Fruit fly (Drosophila melanogaster) whole organism, embryonic: ENCODE measurements around the gene sky.

Experiments
- Aef1 ChIP-seq: fragments of 200-800 bp; sonication (Bioruptor generic); IDR thresholded peaks from 3 replicates; pipeline ENCODE4 v1.3.6; 2022; ENCODE audit warnings: missing biosample characterization, missing genetic modification characterization
- Asciz ChIP-seq: fragments of 200-800 bp; sonication (Bioruptor generic); optimal IDR thresholded peaks from 2 replicates; lab custom pipeline; 2017; ENCODE audit warnings: missing biosample characterization, mild to moderate bottlenecking, missing genetic modification characterization, missing genetic modification reagents
- B-H1 ChIP-seq: fragments of 200-800 bp; sonication (Bioruptor generic); IDR thresholded peaks from 3 replicates; pipeline ENCODE4 v1.3.6; 2022; ENCODE audit warnings: missing biosample characterization, missing genetic modification characterization
- CG10147 ChIP-seq: fragments of 200-800 bp; sonication (Bioruptor generic); optimal IDR thresholded peaks from 2 replicates; lab custom pipeline; 2019; ENCODE audit warnings: missing biosample characterization, mild to moderate bottlenecking, missing genetic modification characterization, moderate library complexity
- CG1024 ChIP-seq: fragments of 200-800 bp; sonication (Bioruptor generic); IDR thresholded peaks from 2 replicates; pipeline ENCODE4 v1.3.6; 2022; ENCODE audit warnings: missing biosample characterization, missing genetic modification characterization
- CG10366 ChIP-seq: fragments of 200-800 bp; sonication (Bioruptor generic); IDR thresholded peaks from 2 replicates; pipeline ENCODE4 v1.3.6; 2022; ENCODE audit warnings: missing biosample characterization, missing genetic modification characterization
- CG11504 ChIP-seq: fragments of 200-800 bp; sonication (Bioruptor generic); optimal IDR thresholded peaks from 3 replicates; lab custom pipeline; 2019; ENCODE audit warnings: missing biosample characterization, mild to moderate bottlenecking, missing genetic modification characterization, moderate library complexity
- CG12071 ChIP-seq: fragments of 200-800 bp; sonication (Bioruptor generic); optimal IDR thresholded peaks from 3 replicates; lab custom pipeline; 2018; ENCODE audit warnings: missing biosample characterization, mild to moderate bottlenecking, missing genetic modification characterization
- CG12236 ChIP-seq: fragments of 200-800 bp; sonication (Bioruptor generic); optimal IDR thresholded peaks from 2 replicates; lab custom pipeline; 2016; ENCODE audit warnings: missing biosample characterization, missing genetic modification characterization
- CG17361 ChIP-seq: fragments of 200-800 bp; sonication (Bioruptor generic); IDR thresholded peaks from 3 replicates; pipeline ENCODE4 v1.3.6; 2022; ENCODE audit warnings: missing biosample characterization, missing genetic modification characterization
- CG17385 ChIP-seq: fragments of 200-800 bp; sonication (Bioruptor generic); optimal IDR thresholded peaks from 3 replicates; lab custom pipeline; 2018; ENCODE audit warnings: missing biosample characterization, mild to moderate bottlenecking, missing genetic modification characterization
- CG17829 ChIP-seq: fragments of 200-800 bp; optimal IDR thresholded peaks from 2 replicates; lab custom pipeline; 2019; ENCODE audit warnings: missing biosample characterization, mild to moderate bottlenecking, missing genetic modification characterization, moderate library complexity
- CG30403 ChIP-seq: fragments of 200-800 bp; sonication (Bioruptor generic); optimal IDR thresholded peaks from 3 replicates; lab custom pipeline; 2016; ENCODE audit warnings: missing biosample characterization, missing genetic modification characterization
- CG3065 ChIP-seq: fragments of 200-800 bp; sonication (Bioruptor generic); optimal IDR thresholded peaks from 2 replicates; lab custom pipeline; 2016; ENCODE audit warnings: missing biosample characterization, missing genetic modification characterization
- CG31224 ChIP-seq: fragments of 200-800 bp; sonication (Bioruptor generic); IDR thresholded peaks from 2 replicates; pipeline ENCODE4 v1.3.6; 2022; ENCODE audit warnings: missing biosample characterization, missing genetic modification characterization
- CG33557 ChIP-seq: fragments of 200-800 bp; sonication (Bioruptor generic); optimal IDR thresholded peaks from 2 replicates; lab custom pipeline; 2019; ENCODE audit warnings: missing biosample characterization, mild to moderate bottlenecking, missing genetic modification characterization, moderate library complexity
- CG3407 ChIP-seq: fragments of 200-800 bp; sonication (Bioruptor generic); optimal IDR thresholded peaks from 2 replicates; lab custom pipeline; 2018; ENCODE audit warnings: missing biosample characterization, mild to moderate bottlenecking, missing genetic modification characterization
- CG4282 ChIP-seq: fragments of 200-800 bp; sonication (Bioruptor generic); optimal IDR thresholded peaks from 2 replicates; lab custom pipeline; 2016; ENCODE audit warnings: missing biosample characterization, missing genetic modification characterization
- CG4820 ChIP-seq: fragments of 200-800 bp; sonication (Bioruptor generic); optimal IDR thresholded peaks from 3 replicates; lab custom pipeline; 2016; ENCODE audit warnings: missing biosample characterization, missing genetic modification characterization
- CG5180 ChIP-seq: fragments of 200-800 bp; sonication (Bioruptor generic); optimal IDR thresholded peaks from 3 replicates; lab custom pipeline; 2017; ENCODE audit warnings: missing biosample characterization, missing genetic modification characterization, mild to moderate bottlenecking, moderate library complexity, missing genetic modification reagents
- CG6175 ChIP-seq: fragments of 200-800 bp; sonication (Bioruptor generic); IDR thresholded peaks from 3 replicates; pipeline ENCODE4 v1.3.6; 2022; ENCODE audit warnings: missing biosample characterization, missing genetic modification characterization
- CG8944 ChIP-seq: fragments of 200-800 bp; sonication (Bioruptor generic); optimal IDR thresholded peaks from 3 replicates; lab custom pipeline; 2016; ENCODE audit warnings: missing biosample characterization, missing genetic modification characterization
- CG9727 ChIP-seq: fragments of 200-800 bp; sonication (Bioruptor generic); optimal IDR thresholded peaks from 3 replicates; lab custom pipeline; 2017; ENCODE audit warnings: missing biosample characterization, mild to moderate bottlenecking, missing genetic modification characterization
- CTCF ChIP-seq: fragments of 200-800 bp; sonication (Bioruptor generic); optimal IDR thresholded peaks from 2 replicates; lab custom pipeline; 2017; ENCODE audit warnings: missing biosample characterization, mild to moderate bottlenecking, missing genetic modification characterization, moderate library complexity
- Dbx ChIP-seq: fragments of 200-800 bp; sonication (Bioruptor generic); IDR thresholded peaks from 3 replicates; pipeline ENCODE4 v1.3.6; 2022; ENCODE audit warnings: missing biosample characterization, missing genetic modification characterization
- Fer3 ChIP-seq: fragments of 200-800 bp; sonication (Bioruptor generic); optimal IDR thresholded peaks from 2 replicates; lab custom pipeline; 2018; ENCODE audit warnings: missing biosample characterization, mild to moderate bottlenecking, missing genetic modification characterization, moderate library complexity
- HLH4C ChIP-seq: fragments of 200-800 bp; sonication (Bioruptor generic); IDR thresholded peaks from 3 replicates; pipeline ENCODE4 v1.3.6; 2022; ENCODE audit warnings: missing biosample characterization, missing genetic modification characterization; ENCODE audit not compliant: partially characterized antibody
- HLHmδ ChIP-seq: fragments of 200-800 bp; sonication (Bioruptor generic); optimal IDR thresholded peaks from 2 replicates; lab custom pipeline; 2018; ENCODE audit warnings: missing biosample characterization, mild to moderate bottlenecking, missing genetic modification characterization, moderate library complexity
- Hr51 ChIP-seq, 2 experiments: fragments of 200-800 bp; sonication (Bioruptor generic); optimal IDR thresholded peaks; 2 replicates in 1 of 2; 3 replicates in 1 of 2; lab custom pipeline; 2016 to 2018; ENCODE audit warnings: missing biosample characterization in 2 of 2, missing genetic modification characterization in 2 of 2, mild to moderate bottlenecking in 1 of 2, moderate library complexity in 1 of 2
- Hr78 ChIP-seq, 2 experiments: fragments of 200-800 bp in 1 of 2; fragments of >200 bp in 1 of 2; sonication (Bioruptor generic) in 1 of 2; optimal IDR thresholded peaks; 2 replicates each; lab custom pipeline; 2017 to 2019; ENCODE audit warnings: missing biosample characterization in 2 of 2, missing genetic modification characterization in 2 of 2, mild to moderate bottlenecking in 1 of 2, moderate library complexity in 1 of 2
- MBD-R2 ChIP-seq: fragments of 200-800 bp; sonication (Bioruptor generic); IDR thresholded peaks from 2 replicates; pipeline ENCODE4 v1.3.6; 2022; ENCODE audit warnings: missing biosample characterization, missing genetic modification characterization
- NC2α ChIP-seq: fragments of 200-800 bp; sonication (Bioruptor generic); optimal IDR thresholded peaks from 2 replicates; lab custom pipeline; 2016; ENCODE audit warnings: missing biosample characterization, missing genetic modification characterization
- Rx ChIP-seq: fragments of 200-800 bp; sonication (Bioruptor generic); IDR thresholded peaks from 2 replicates; pipeline ENCODE4 v1.3.6; 2022; ENCODE audit warnings: missing biosample characterization, missing genetic modification characterization
- Tbp ChIP-seq: fragments of >200 bp; optimal IDR thresholded peaks from 2 replicates; lab custom pipeline; 2018; ENCODE audit warnings: missing biosample characterization, missing genetic modification characterization
- aop ChIP-seq: fragments of 200-800 bp; sonication (Bioruptor generic); IDR thresholded peaks from 2 replicates; pipeline ENCODE4 v1.3.6; 2022; ENCODE audit warnings: missing biosample characterization, missing genetic modification characterization
- br ChIP-seq: fragments of >200 bp; optimal IDR thresholded peaks from 2 replicates; lab custom pipeline; 2017
- corto ChIP-seq: fragments of 200-800 bp; sonication (Bioruptor generic); optimal IDR thresholded peaks from 2 replicates; lab custom pipeline; 2016; ENCODE audit warnings: missing biosample characterization, mild to moderate bottlenecking, missing genetic modification characterization, moderate library complexity
- dimm ChIP-seq: fragments of 200-800 bp; sonication (Bioruptor generic); IDR thresholded peaks from 2 replicates; pipeline ENCODE4 v1.3.6; 2022; ENCODE audit warnings: missing biosample characterization, missing genetic modification characterization
- dmrt11E ChIP-seq: fragments of 200-800 bp; sonication (Bioruptor generic); optimal IDR thresholded peaks from 3 replicates; lab custom pipeline; 2018; ENCODE audit warnings: missing biosample characterization, mild to moderate bottlenecking, missing genetic modification characterization, moderate library complexity
- ewg ChIP-seq: fragments of 200-800 bp; sonication (Bioruptor generic); optimal IDR thresholded peaks from 3 replicates; lab custom pipeline; 2017; ENCODE audit warnings: mild to moderate bottlenecking, missing biosample characterization, missing genetic modification reagents, missing genetic modification characterization
- fu2 ChIP-seq: fragments of 200-800 bp; sonication (Bioruptor generic); optimal IDR thresholded peaks from 2 replicates; lab custom pipeline; 2016; ENCODE audit warnings: missing biosample characterization, missing genetic modification characterization
- gem ChIP-seq: fragments of 200-800 bp; sonication (Bioruptor generic); optimal IDR thresholded peaks from 2 replicates; lab custom pipeline; 2019; ENCODE audit warnings: missing biosample characterization, mild to moderate bottlenecking, missing genetic modification characterization, moderate library complexity
- grau ChIP-seq: fragments of 200-800 bp; optimal IDR thresholded peaks from 3 replicates; lab custom pipeline; 2019; ENCODE audit warnings: missing biosample characterization, mild to moderate bottlenecking, missing genetic modification characterization, moderate library complexity
- grn ChIP-seq: fragments of 200-800 bp; sonication (Bioruptor generic); optimal IDR thresholded peaks from 3 replicates; lab custom pipeline; 2017; ENCODE audit warnings: missing biosample characterization, missing genetic modification characterization
- gsb-n ChIP-seq: fragments of 200-800 bp; sonication (Bioruptor generic); optimal IDR thresholded peaks from 3 replicates; lab custom pipeline; 2018; ENCODE audit warnings: missing biosample characterization, mild to moderate bottlenecking, missing genetic modification characterization
- ham ChIP-seq: fragments of 200-800 bp; sonication (Bioruptor generic); IDR thresholded peaks from 2 replicates; pipeline ENCODE4 v1.3.6; 2022; ENCODE audit warnings: missing biosample characterization, missing genetic modification characterization
- her ChIP-seq: fragments of 200-800 bp; sonication (Bioruptor generic); optimal IDR thresholded peaks from 2 replicates; lab custom pipeline; 2016; ENCODE audit warnings: missing biosample characterization, missing genetic modification characterization
- ind ChIP-seq: fragments of 200-800 bp; sonication (Bioruptor generic); optimal IDR thresholded peaks from 3 replicates; lab custom pipeline; 2016; ENCODE audit warnings: missing biosample characterization, missing genetic modification characterization
- luna ChIP-seq: fragments of 200-800 bp; sonication (Bioruptor generic); optimal IDR thresholded peaks from 2 replicates; lab custom pipeline; 2016; ENCODE audit warnings: missing biosample characterization, missing genetic modification characterization
- nmo ChIP-seq: fragments of 200-800 bp; sonication (Bioruptor generic); optimal IDR thresholded peaks from 2 replicates; lab custom pipeline; 2018; ENCODE audit warnings: missing biosample characterization, mild to moderate bottlenecking, missing genetic modification characterization, moderate library complexity
- sug ChIP-seq: fragments of 200-800 bp; optimal IDR thresholded peaks from 2 replicates; lab custom pipeline; 2019; ENCODE audit warnings: missing biosample characterization, mild to moderate bottlenecking, missing genetic modification characterization, moderate library complexity
- tin ChIP-seq: fragments of 200-800 bp; sonication (Bioruptor generic); optimal IDR thresholded peaks from 3 replicates; lab custom pipeline; 2016; ENCODE audit warnings: missing biosample characterization, missing genetic modification characterization
- tx ChIP-seq: fragments of 200-800 bp; sonication (Bioruptor generic); optimal IDR thresholded peaks from 2 replicates; lab custom pipeline; 2016; ENCODE audit warnings: missing biosample characterization, missing genetic modification characterization

Gene sky

dm6 chr2L:20944342-20944741 is 25.6 kb upstream of the sky start (continued):
- TF ChIP-seq Hr78 (GFP tag; optimal IDR thresholded peaks at IDR 0.05; lab: Kevin White, UChicago) (peak in 1 of 2 experiments; percentile 4), CG3065 (GFP tag; lab: Kevin White, UChicago) (no peak), CG9727 (GFP tag; lab: Kevin White, UChicago) (peak; percentile 34), Asciz (GFP tag; lab: Kevin White, UChicago) (peak; percentile 27), CG11504 (tag; lab: Kevin White, UChicago) (peak; percentile 58), CG10366 (GFP tag; lab: Robert Waterston, UW) (peak; percentile 25; the same call in 1 of the 2 replicates), tx (GFP tag; lab: Kevin White, UChicago) (no peak), her (GFP tag; lab: Kevin White, UChicago) (no peak), CTCF (GFP tag; lab: Kevin White, UChicago) (no peak), CG3407 (no peak), corto (GFP tag; lab: Kevin White, UChicago) (no peak), luna (no peak), MBD-R2 (GFP tag; lab: Robert Waterston, UW) (no peak), CG33557 (peak; percentile 24), grn (no peak), gem (peak; percentile 70), CG17829 (peak; percentile 30), HLHmδ (GFP tag; lab: Kevin White, UChicago) (no peak), fu2 (GFP tag; lab: Kevin White, UChicago) (no peak), CG31224 (GFP tag; lab: Robert Waterston, UW) (no peak), CG5180 (no peak), CG17385 (GFP tag; lab: Kevin White, UChicago) (peak; percentile 22), dmrt11E (peak; percentile 57), Tbp (GFP tag; lab: Kevin White, UChicago) (no peak), Fer3 (tag; lab: Kevin White, UChicago) (no peak), CG12071 (no peak), CG6175 (GFP tag; lab: Robert Waterston, UW) (no peak), NC2α (no peak), HLH4C (GFP tag; lab: Robert Waterston, UW) (no peak), br (lab: Kevin White, UChicago) (no peak), B-H1 (GFP tag; lab: Robert Waterston, UW) (no peak), ewg (GFP tag; lab: Kevin White, UChicago) (no peak), grau (peak; percentile 46), CG10147 (GFP tag; lab: Kevin White, UChicago) (no peak), nmo (GFP tag; lab: Kevin White, UChicago) (peak; percentile 47), CG8944 (no peak), sug (tag; lab: Kevin White, UChicago) (no peak), CG4282 (GFP tag; lab: Kevin White, UChicago) (no peak), CG4820 (GFP tag; lab: Kevin White, UChicago) (peak; percentile 17), Rx (GFP tag; lab: Robert Waterston, UW) (no peak), ind (GFP tag; lab: Kevin White, UChicago) (peak; percentile 8), CG1024 (GFP tag; lab: Robert Waterston, UW) (no peak), gsb-n (tag; lab: Kevin White, UChicago) (no peak), CG30403 (GFP tag; lab: Kevin White, UChicago) (peak; percentile 34), Hr51 (GFP tag; optimal IDR thresholded peaks at IDR 0.05; lab: Kevin White, UChicago) (peak in 1 of 2 experiments; percentile 46), ham (GFP tag; lab: Robert Waterston, UW) (no peak), Dbx (no peak), tin (peak; percentile 7), CG12236 (GFP tag; lab: Kevin White, UChicago) (no peak), aop (GFP tag; lab: Robert Waterston, UW) (no peak), CG17361 (0 out of 3 replicates have a peak, but pooled peaks have one; percentile 39), dimm (GFP tag; lab: Robert Waterston, UW) (no peak), Aef1 (GFP tag; lab: Robert Waterston, UW) (no peak)
